Worm (Caenorhabditis elegans): ENCODE results near the gene glb-9.

DNA sequence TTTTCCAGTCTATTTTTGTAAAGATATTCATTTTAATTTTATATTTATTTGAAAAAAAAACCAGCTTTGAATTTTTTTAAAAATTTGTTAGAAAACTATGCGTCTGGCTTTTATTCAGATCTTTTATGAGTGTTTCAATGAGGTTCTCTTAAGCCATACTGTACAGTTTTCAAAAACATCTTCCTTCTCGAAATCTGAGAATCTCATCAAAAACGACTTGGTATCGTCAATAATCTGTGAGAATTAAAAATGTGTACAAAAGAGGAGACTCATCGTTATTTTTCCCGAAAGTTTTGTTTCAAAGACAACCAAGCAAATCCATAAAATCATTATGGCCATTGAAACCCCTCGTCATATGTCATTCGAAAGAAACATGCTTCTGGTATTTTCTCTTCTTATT, 59.9 kb downstream of the glb-9 start, which contains the start of gene D1022.2:
- TF ChIP-seq pha-4 (tag; optimal IDR thresholded peaks at IDR 0.05) (no peak), K02D7.2 (tag; optimal IDR thresholded peaks at IDR 0.05) (no peak)
